Fruit fly (Drosophila melanogaster): ENCODE measurements around the gene CG11368.

dm6 chrX:7453236-7453635 lies 1.2 kb downstream of the CG11368 start, which contains the start of gene CG43198:
- no peak for TF ChIP-seq pan (optimal IDR thresholded peaks at IDR 0.05)
- TF ChIP-seq EcR (GFP tag; optimal IDR thresholded peaks at IDR 0.05) = no peak
- TF ChIP-seq usp (GFP tag; optimal IDR thresholded peaks at IDR 0.05) = no peak
